Worm (Caenorhabditis elegans) whole organism, mixed stage, embryonic: ENCODE data around the gene pssy-2.

ENCODE experiments used
- M03D4.4 ChIP-seq: sonication (generic microtip); optimal IDR thresholded peaks from 2 replicates; lab custom pipeline; 2017; ENCODE audit warnings: mild to moderate bottlenecking, missing genetic modification characterization, missing compliant biosample characterization
- bed-3 ChIP-seq: fragments of 200-800 bp; sonication (Bioruptor generic); optimal IDR thresholded peaks from 3 replicates; lab custom pipeline; 2018; ENCODE audit warnings: mild to moderate bottlenecking, missing genetic modification characterization, moderate library complexity, missing compliant biosample characterization
- blmp-1 ChIP-seq: fragments of 150-350 bp; optimal IDR thresholded peaks from 2 replicates; lab custom pipeline; 2014; ENCODE audit warnings: missing biosample characterization, missing genetic modification characterization
- ceh-39 ChIP-seq: fragments of 150-350 bp; optimal IDR thresholded peaks from 2 replicates; lab custom pipeline; 2014; ENCODE audit warnings: missing biosample characterization, missing genetic modification characterization
- ceh-43 ChIP-seq: fragments of 200-800 bp; sonication (Bioruptor generic); optimal IDR thresholded peaks from 2 replicates; lab custom pipeline; 2018; ENCODE audit warnings: mild to moderate bottlenecking, missing genetic modification characterization, moderate library complexity, missing compliant biosample characterization
- ceh-83 ChIP-seq: fragments of 200-800 bp; sonication (Bioruptor generic); optimal IDR thresholded peaks from 2 replicates; lab custom pipeline; 2018; ENCODE audit warnings: mild to moderate bottlenecking, missing genetic modification characterization, missing compliant biosample characterization
- ces-1 ChIP-seq: fragments of 150-350 bp; optimal IDR thresholded peaks from 2 replicates; lab custom pipeline; 2014; ENCODE audit warnings: missing biosample characterization, missing genetic modification reagents, missing genetic modification characterization
- cnd-1 ChIP-seq: fragments of 200-800 bp; sonication (Bioruptor generic); optimal IDR thresholded peaks from 2 replicates; lab custom pipeline; 2018; ENCODE audit warnings: mild to moderate bottlenecking, missing genetic modification characterization, missing compliant biosample characterization
- drap-1 ChIP-seq: fragments of 200-800 bp; sonication (Bioruptor generic); optimal IDR thresholded peaks from 3 replicates; lab custom pipeline; 2018; ENCODE audit warnings: mild to moderate bottlenecking, missing genetic modification characterization, missing compliant biosample characterization
- elt-1 ChIP-seq: sonication (generic microtip); optimal IDR thresholded peaks from 2 replicates; lab custom pipeline; 2017; ENCODE audit warnings: missing genetic modification characterization, mild to moderate bottlenecking, missing compliant biosample characterization, antibody characterized with exemption, moderate library complexity, borderline replicate concordance; ENCODE audit not compliant: insufficient read depth
- elt-3 ChIP-seq: fragments of 150-350 bp; optimal IDR thresholded peaks from 2 replicates; lab custom pipeline; 2014; ENCODE audit warnings: missing biosample characterization, missing genetic modification characterization
- flh-1 ChIP-seq: fragments of 200-800 bp; sonication (Bioruptor generic); optimal IDR thresholded peaks from 2 replicates; lab custom pipeline; 2018; ENCODE audit warnings: mild to moderate bottlenecking, missing genetic modification characterization, moderate library complexity, missing compliant biosample characterization
- ham-2 ChIP-seq: fragments of 200-800 bp; sonication (Bioruptor generic); optimal IDR thresholded peaks from 2 replicates; lab custom pipeline; 2018; ENCODE audit warnings: mild to moderate bottlenecking, missing genetic modification characterization, missing compliant biosample characterization
- hlh-1 ChIP-seq: fragments of 150-350 bp; optimal IDR thresholded peaks from 2 replicates; lab custom pipeline; 2014; ENCODE audit warnings: missing biosample characterization, missing genetic modification reagents, missing genetic modification characterization
- lin-13 ChIP-seq: fragments of 150-350 bp; optimal IDR thresholded peaks from 2 replicates; lab custom pipeline; 2014; ENCODE audit warnings: missing biosample characterization, missing genetic modification characterization
- lin-32 ChIP-seq: fragments of 200-800 bp; sonication (Bioruptor generic); optimal IDR thresholded peaks from 2 replicates; lab custom pipeline; 2018; ENCODE audit warnings: mild to moderate bottlenecking, missing genetic modification characterization, missing compliant biosample characterization
- lsy-2 ChIP-seq: fragments of 150-350 bp; optimal IDR thresholded peaks from 2 replicates; lab custom pipeline; 2014; ENCODE audit warnings: missing biosample characterization, missing genetic modification characterization
- mab-5 ChIP-seq: fragments of 150-350 bp; optimal IDR thresholded peaks from 2 replicates; lab custom pipeline; 2014; ENCODE audit warnings: missing biosample characterization, missing genetic modification characterization
- mep-1 ChIP-seq: fragments of 150-350 bp; optimal IDR thresholded peaks from 2 replicates; lab custom pipeline; 2017; ENCODE audit warnings: missing biosample characterization, missing genetic modification reagents, missing genetic modification characterization, inconsistent platforms
- mls-2 ChIP-seq: sonication (generic microtip); optimal IDR thresholded peaks from 2 replicates; lab custom pipeline; 2016; ENCODE audit warnings: mild to moderate bottlenecking, missing genetic modification characterization, moderate library complexity, missing compliant biosample characterization
- nhr-12 ChIP-seq: fragments of 150-350 bp; optimal IDR thresholded peaks from 2 replicates; lab custom pipeline; 2014; ENCODE audit warnings: missing biosample characterization, missing genetic modification characterization
- nhr-2 ChIP-seq: fragments of 150-350 bp; optimal IDR thresholded peaks from 2 replicates; lab custom pipeline; 2014; ENCODE audit warnings: missing biosample characterization, missing genetic modification characterization
- nhr-237 ChIP-seq: fragments of 150-350 bp; optimal IDR thresholded peaks from 2 replicates; lab custom pipeline; 2014; ENCODE audit warnings: missing biosample characterization, missing genetic modification characterization
- nhr-28 ChIP-seq: fragments of 150-350 bp; optimal IDR thresholded peaks from 2 replicates; lab custom pipeline; 2014; ENCODE audit warnings: missing biosample characterization, missing genetic modification characterization
- nhr-76 ChIP-seq: sonication (generic microtip); optimal IDR thresholded peaks from 2 replicates; lab custom pipeline; 2017; ENCODE audit warnings: missing biosample characterization, missing genetic modification characterization
- pha-4 ChIP-seq: fragments of 150-350 bp; optimal IDR thresholded peaks from 2 replicates; lab custom pipeline; 2018; ENCODE audit warnings: missing biosample characterization, missing genetic modification reagents, missing genetic modification characterization
- sem-2 ChIP-seq: fragments of 200-800 bp; sonication (Bioruptor generic); optimal IDR thresholded peaks from 2 replicates; lab custom pipeline; 2018; ENCODE audit warnings: mild to moderate bottlenecking, missing genetic modification characterization, missing compliant biosample characterization
- snpc-4 ChIP-seq: fragments of 150-350 bp; optimal IDR thresholded peaks from 2 replicates; lab custom pipeline; 2014; ENCODE audit warnings: missing biosample characterization, missing genetic modification characterization
- sptf-1 ChIP-seq: sonication (generic microtip); optimal IDR thresholded peaks from 2 replicates; lab custom pipeline; 2017; ENCODE audit warnings: mild to moderate bottlenecking, missing genetic modification characterization, moderate library complexity, missing compliant biosample characterization
- tbx-8 ChIP-seq: fragments of 200-800 bp; sonication (Bioruptor generic); optimal IDR thresholded peaks from 2 replicates; lab custom pipeline; 2018; ENCODE audit warnings: mild to moderate bottlenecking, missing genetic modification characterization, moderate library complexity, missing compliant biosample characterization
- unc-120 ChIP-seq: sonication (generic microtip); optimal IDR thresholded peaks from 2 replicates; lab custom pipeline; 2017; ENCODE audit warnings: missing genetic modification characterization, missing compliant biosample characterization; ENCODE audit not compliant: poor library complexity, severe bottlenecking
- unc-39 ChIP-seq: fragments of 150-350 bp; optimal IDR thresholded peaks from 2 replicates; lab custom pipeline; 2014; ENCODE audit warnings: missing biosample characterization, missing genetic modification characterization
- unc-62 ChIP-seq: fragments of 150-350 bp; optimal IDR thresholded peaks from 2 replicates; lab custom pipeline; 2014; ENCODE audit warnings: missing biosample characterization, missing genetic modification reagents, missing genetic modification characterization
- zip-8 ChIP-seq: fragments of 150-350 bp; optimal IDR thresholded peaks from 2 replicates; lab custom pipeline; 2014; ENCODE audit warnings: missing biosample characterization, missing genetic modification characterization
- ztf-11 ChIP-seq: fragments of 150-350 bp; optimal IDR thresholded peaks from 2 replicates; lab custom pipeline; 2014; ENCODE audit warnings: missing biosample characterization, missing genetic modification characterization

pssy-2 gene

ce11 chrIII:13457305-13457704 is 14.3 kb upstream of the pssy-2 start:
- TF ChIP-seq elt-1 (tag; lab: Kevin White, UChicago) (no peak), ceh-83 (GFP tag; lab: Kevin White, UChicago) (no peak), pha-4 (tag; lab: Kevin White, UChicago) (no peak), zip-8 (no peak)
- TF ChIP-seq, all 35 proteins: peak for 0

ce11 chrIII:13458978-13459596 is 12.5 kb upstream of the pssy-2 start, which contains the start of gene tag-164:
Gene tag-164, plus strand, starts transcription at chrIII:13459546.
- no peak for TF ChIP-seq ztf-11 (tag; lab: Kevin White, UChicago)
- TF ChIP-seq, all 35 proteins: peak for 0

ce11 chrIII:13461535-13461934 is 10.1 kb upstream of the pssy-2 start:
- TF ChIP-seq snpc-4 (tag; lab: Kevin White, UChicago) (no peak), unc-62 (GFP tag; lab: Kevin White, UChicago) (no peak), lin-13 (no peak), mep-1 (tag; lab: Kevin White, UChicago) (no peak)

- TF ChIP-seq unc-62 (GFP tag; lab: Kevin White, UChicago) (no peak), hlh-1 (tag; lab: Kevin White, UChicago) (no peak), nhr-2 (tag; lab: Kevin White, UChicago) (no peak)
These were observed 9.4 kb upstream of the pssy-2 start, which contains the start of the genes abcf-2 and T27E9.2 for ce11 chrIII:13462138-13462634. Gene abcf-2, minus strand, starts transcription at chrIII:13462238. Gene T27E9.2, minus strand, starts transcription at chrIII:13462584.

ce11 chrIII:13462965-13463783 is 8.4 kb upstream of the pssy-2 start, which contains the start of gene ant-1.1:
Gene ant-1.1, plus strand, starts transcription at chrIII:13463163.
- TF ChIP-seq ceh-39 (tag; lab: Kevin White, UChicago) (peak; percentile 54), nhr-12 (tag; lab: Kevin White, UChicago) (no peak), flh-1 (GFP tag; lab: Kevin White, UChicago) (no peak), lin-32 (GFP tag; lab: Kevin White, UChicago) (peak; percentile 16), nhr-28 (tag; lab: Kevin White, UChicago) (no peak), zip-8 (no peak), bed-3 (GFP tag; lab: Kevin White, UChicago) (peak; percentile 18), pha-4 (tag; lab: Kevin White, UChicago) (peak; percentile 91), nhr-237 (tag; lab: Kevin White, UChicago) (peak; percentile 94), blmp-1 (tag; lab: Kevin White, UChicago) (no peak), M03D4.4 (peak; percentile 50), ztf-11 (tag; lab: Kevin White, UChicago) (no peak), lsy-2 (tag; lab: Kevin White, UChicago) (peak; percentile 99), nhr-2 (tag; lab: Kevin White, UChicago) (peak; percentile 38), mab-5 (tag; lab: Kevin White, UChicago) (no peak), unc-120 (tag; lab: Kevin White, UChicago) (peak; percentile 86), hlh-1 (tag; lab: Kevin White, UChicago) (peak; percentile 49), mep-1 (tag; lab: Kevin White, UChicago) (peak; percentile 83), ces-1 (GFP tag; lab: Kevin White, UChicago) (peak; percentile 42), ham-2 (GFP tag; lab: Kevin White, UChicago) (peak; percentile 6), elt-3 (tag; lab: Kevin White, UChicago) (no peak), unc-39 (tag; lab: Kevin White, UChicago) (no peak), elt-1 (tag; lab: Kevin White, UChicago) (no peak), unc-62 (GFP tag; lab: Kevin White, UChicago) (no peak), mls-2 (tag; lab: Kevin White, UChicago) (peak; percentile 74), tbx-8 (GFP tag; lab: Kevin White, UChicago) (no peak), ceh-83 (GFP tag; lab: Kevin White, UChicago) (peak; percentile 65), nhr-76 (no peak), cnd-1 (tag; lab: Kevin White, UChicago) (peak; percentile 21), snpc-4 (tag; lab: Kevin White, UChicago) (no peak), ceh-43 (GFP tag; lab: Kevin White, UChicago) (peak; percentile 37), drap-1 (GFP tag; lab: Kevin White, UChicago) (peak; percentile 56), sptf-1 (tag; lab: Kevin White, UChicago) (peak; percentile 82), lin-13 (peak; percentile 90), sem-2 (GFP tag; lab: Kevin White, UChicago) (no peak)
